Worm (Caenorhabditis elegans) whole organism, early embryonic: ENCODE data around the gene trap-4.

ENCODE experiments used
- B0310.2 ChIP-seq: sonication (generic microtip); optimal IDR thresholded peaks from 2 replicates; lab custom pipeline; 2016; ENCODE audit warnings: mild to moderate bottlenecking, missing genetic modification characterization, missing compliant biosample characterization
- F13C5.2 ChIP-seq: sonication (generic microtip); optimal IDR thresholded peaks from 2 replicates; lab custom pipeline; 2017; ENCODE audit warnings: mild to moderate bottlenecking, missing genetic modification characterization, inconsistent platforms, missing compliant biosample characterization
- aly-1 ChIP-seq: sonication (generic microtip); optimal IDR thresholded peaks from 2 replicates; lab custom pipeline; 2016; ENCODE audit warnings: missing genetic modification characterization, missing compliant biosample characterization
- ama-1 ChIP-seq: fragments of 150-350 bp; optimal IDR thresholded peaks from 2 replicates; lab custom pipeline; 2014
- ceh-36 ChIP-seq: sonication (generic microtip); optimal IDR thresholded peaks from 2 replicates; lab custom pipeline; 2016; ENCODE audit warnings: missing genetic modification characterization, inconsistent platforms, missing compliant biosample characterization
- ets-7 ChIP-seq: sonication (generic microtip); optimal IDR thresholded peaks from 2 replicates; lab custom pipeline; 2016; ENCODE audit warnings: missing genotype, missing genetic modification characterization, missing compliant biosample characterization
- flt-1 ChIP-seq: fragments of 200-800 bp; sonication (Bioruptor generic); IDR thresholded peaks from 2 replicates; pipeline ENCODE4 v1.3.6; 2022; ENCODE audit warnings: missing genetic modification characterization, missing compliant biosample characterization
- hmbx-1 ChIP-seq: sonication (generic microtip); optimal IDR thresholded peaks from 2 replicates; lab custom pipeline; 2016; ENCODE audit warnings: mild to moderate bottlenecking, missing genetic modification characterization, missing compliant biosample characterization
- hmg-4 ChIP-seq: fragments of 200-800 bp; sonication (Bioruptor generic); optimal IDR thresholded peaks from 2 replicates; lab custom pipeline; 2018; ENCODE audit warnings: mild to moderate bottlenecking, missing genetic modification characterization, missing compliant biosample characterization
- tbx-11 ChIP-seq: fragments of 200-800 bp; sonication (Bioruptor generic); IDR thresholded peaks from 2 replicates; pipeline ENCODE4 v1.3.6; 2022; ENCODE audit warnings: missing genetic modification characterization, missing compliant biosample characterization
- tbx-37 ChIP-seq: fragments of 200-800 bp; sonication (Bioruptor generic); conservative IDR thresholded peaks from 2 replicates; pipeline ENCODE4 v1.3.6; 2022; ENCODE audit warnings: missing genetic modification reagents, missing genetic modification characterization, missing compliant biosample characterization
- tra-4 ChIP-seq: sonication (generic microtip); optimal IDR thresholded peaks from 2 replicates; lab custom pipeline; 2017; ENCODE audit warnings: missing genetic modification characterization, missing compliant biosample characterization

DNA sequence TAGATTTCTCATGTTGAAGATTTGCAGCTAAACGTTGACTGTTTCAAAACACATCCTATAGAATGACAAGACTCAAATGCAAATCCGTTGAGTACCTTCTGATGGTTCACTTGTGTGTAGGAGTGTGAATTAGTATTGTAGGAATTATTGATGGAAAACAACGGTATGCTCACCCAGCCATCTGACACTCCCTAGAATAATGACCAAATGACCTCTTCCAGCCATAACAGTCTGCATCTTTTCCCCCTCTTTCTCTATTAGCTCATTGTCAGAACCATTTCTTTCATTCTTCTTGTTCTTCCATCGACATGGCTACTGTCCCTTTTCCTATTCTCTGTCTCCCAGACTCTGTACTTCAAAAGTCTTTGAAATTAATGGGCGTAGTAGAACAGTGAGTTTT is 11.9 kb upstream of the trap-4 start, which contains the start of gene fbxb-24:
- TF ChIP-seq tbx-37 (no peak), hmg-4 (no peak), F13C5.2 (tag; lab: Kevin White, UChicago) (no peak), ama-1 (lab: Kevin White, UChicago) (no peak), ets-7 (no peak), aly-1 (tag; lab: Kevin White, UChicago) (no peak), hmbx-1 (tag; lab: Kevin White, UChicago) (no peak), B0310.2 (tag; lab: Kevin White, UChicago) (no peak), tbx-11 (no peak), ceh-36 (tag; lab: Kevin White, UChicago) (no peak), flt-1 (no peak), tra-4 (tag; lab: Kevin White, UChicago) (no peak)
